Worm (Caenorhabditis elegans) whole organism, L3 larva: ENCODE results near the gene F10C2.3.
A peak's percentile ranks its signal among the peaks of the same experiment; 100 is the strongest.

Source experiments
- aly-2 ChIP-seq: fragments of 150-350 bp; optimal IDR thresholded peaks from 2 replicates; lab custom pipeline; 2014; ENCODE audit warnings: missing biosample characterization, missing genetic modification characterization
- ceh-16 ChIP-seq: sonication (generic microtip); optimal IDR thresholded peaks from 2 replicates; lab custom pipeline; 2017; ENCODE audit warnings: missing biosample characterization, missing genetic modification characterization
- nhr-43 ChIP-seq: sonication (generic microtip); optimal IDR thresholded peaks from 2 replicates; lab custom pipeline; 2016; ENCODE audit warnings: mild to moderate bottlenecking, missing genetic modification characterization, missing compliant biosample characterization; ENCODE audit not compliant: poor library complexity, severe bottlenecking
- unc-62 ChIP-seq: fragments of 150-350 bp; sonication (generic microtip); optimal IDR thresholded peaks from 4 replicates; lab custom pipeline; 2014; ENCODE audit warnings: missing biosample characterization, missing genetic modification reagents, missing genetic modification characterization
- ztf-11 ChIP-seq: fragments of 150-350 bp; optimal IDR thresholded peaks from 2 replicates; lab custom pipeline; 2014; ENCODE audit warnings: missing biosample characterization, missing genetic modification characterization

ce11 chrV:11982309-11982708 lies 37.8 kb upstream of the F10C2.3 start, which contains the start of gene rpt-1:
- TF ChIP-seq ztf-11 (tag; lab: Kevin White, UChicago) = no peak
- no peak for TF ChIP-seq ceh-16
- no peak for TF ChIP-seq aly-2 (tag; lab: Kevin White, UChicago)
- TF ChIP-seq nhr-43 = peak; percentile 5
- no peak for TF ChIP-seq unc-62 (GFP tag; lab: Kevin White, UChicago)
